Fruit fly (Drosophila melanogaster) whole organism, embryonic: ENCODE data around the gene Sps2.

Experiments
- Abd-B ChIP-seq: fragments of 200-800 bp; sonication (Bioruptor generic); optimal IDR thresholded peaks from 2 replicates; lab custom pipeline; 2018; ENCODE audit warnings: missing biosample characterization, mild to moderate bottlenecking, missing genetic modification characterization, moderate library complexity
- Adf1 ChIP-seq: fragments of 200-800 bp; sonication (Bioruptor generic); IDR thresholded peaks from 2 replicates; pipeline ENCODE4 v1.3.6; 2022; ENCODE audit warnings: missing biosample characterization, missing genetic modification characterization
- BtbVII ChIP-seq: fragments of 200-800 bp; sonication (Bioruptor generic); optimal IDR thresholded peaks from 3 replicates; lab custom pipeline; 2017; ENCODE audit warnings: missing biosample characterization, mild to moderate bottlenecking, missing genetic modification characterization
- CG10209 ChIP-seq: fragments of 200-800 bp; sonication (Bioruptor generic); optimal IDR thresholded peaks from 3 replicates; lab custom pipeline; 2017; ENCODE audit warnings: missing biosample characterization, mild to moderate bottlenecking, missing genetic modification characterization, missing genetic modification reagents
- CG11695 ChIP-seq: fragments of 200-800 bp; sonication (Bioruptor generic); IDR thresholded peaks from 3 replicates; pipeline ENCODE4 v1.3.6; 2022; ENCODE audit warnings: missing biosample characterization, missing genetic modification characterization
- CG1233 ChIP-seq: fragments of 200-800 bp; sonication (Bioruptor generic); optimal IDR thresholded peaks from 4 replicates; lab custom pipeline; 2018; ENCODE audit warnings: missing biosample characterization, mild to moderate bottlenecking, missing genetic modification characterization
- CG13296 ChIP-seq: fragments of 200-800 bp; sonication (Bioruptor generic); optimal IDR thresholded peaks from 3 replicates; lab custom pipeline; 2018; ENCODE audit warnings: missing biosample characterization, mild to moderate bottlenecking, missing genetic modification characterization
- CG13894 ChIP-seq: fragments of 200-800 bp; sonication (Bioruptor generic); optimal IDR thresholded peaks from 3 replicates; lab custom pipeline; 2018; ENCODE audit warnings: missing biosample characterization, mild to moderate bottlenecking, missing genetic modification characterization, moderate library complexity
- CG15514 ChIP-seq: fragments of 200-800 bp; sonication (Bioruptor generic); optimal IDR thresholded peaks from 3 replicates; lab custom pipeline; 2017; ENCODE audit warnings: missing biosample characterization, missing genetic modification characterization, mild to moderate bottlenecking, moderate library complexity, missing genetic modification reagents
- CG3065 ChIP-seq: fragments of 200-800 bp; sonication (Bioruptor generic); optimal IDR thresholded peaks from 2 replicates; lab custom pipeline; 2016; ENCODE audit warnings: missing biosample characterization, missing genetic modification characterization
- CG3281 ChIP-seq: fragments of 200-800 bp; sonication (Bioruptor generic); optimal IDR thresholded peaks from 3 replicates; lab custom pipeline; 2017; ENCODE audit warnings: missing biosample characterization, mild to moderate bottlenecking, missing genetic modification characterization
- CG3407 ChIP-seq: fragments of 200-800 bp; sonication (Bioruptor generic); optimal IDR thresholded peaks from 2 replicates; lab custom pipeline; 2018; ENCODE audit warnings: missing biosample characterization, mild to moderate bottlenecking, missing genetic modification characterization
- CG4707 ChIP-seq: fragments of 200-800 bp; sonication (Bioruptor generic); optimal IDR thresholded peaks from 2 replicates; lab custom pipeline; 2018; ENCODE audit warnings: missing biosample characterization, mild to moderate bottlenecking, missing genetic modification characterization, moderate library complexity
- CG5180 ChIP-seq: fragments of 200-800 bp; sonication (Bioruptor generic); optimal IDR thresholded peaks from 3 replicates; lab custom pipeline; 2017; ENCODE audit warnings: missing biosample characterization, missing genetic modification characterization, mild to moderate bottlenecking, moderate library complexity, missing genetic modification reagents
- CG6175 ChIP-seq: fragments of 200-800 bp; sonication (Bioruptor generic); IDR thresholded peaks from 3 replicates; pipeline ENCODE4 v1.3.6; 2022; ENCODE audit warnings: missing biosample characterization, missing genetic modification characterization
- CG6689 ChIP-seq: fragments of 200-800 bp; sonication (Bioruptor generic); IDR thresholded peaks from 2 replicates; pipeline ENCODE4 v1.3.6; 2022; ENCODE audit warnings: missing biosample characterization, missing genetic modification characterization
- CG7786 ChIP-seq: fragments of 200-800 bp; sonication (Bioruptor generic); optimal IDR thresholded peaks from 2 replicates; lab custom pipeline; 2016; ENCODE audit warnings: missing biosample characterization, missing genetic modification characterization
- CG8089 ChIP-seq: fragments of 200-800 bp; sonication (Bioruptor generic); optimal IDR thresholded peaks from 3 replicates; lab custom pipeline; 2016; ENCODE audit warnings: missing biosample characterization, missing genetic modification characterization
- CG8388 ChIP-seq: fragments of 200-800 bp; sonication (Bioruptor generic); optimal IDR thresholded peaks from 2 replicates; lab custom pipeline; 2019; ENCODE audit warnings: missing biosample characterization, mild to moderate bottlenecking, missing genetic modification characterization, moderate library complexity
- CG9215 ChIP-seq: fragments of 200-800 bp; sonication (Bioruptor generic); IDR thresholded peaks from 2 replicates; pipeline ENCODE4 v1.3.6; 2022; ENCODE audit warnings: missing biosample characterization, missing genetic modification characterization
- CG9797 ChIP-seq: fragments of 200-800 bp; sonication (Bioruptor generic); optimal IDR thresholded peaks from 3 replicates; lab custom pipeline; 2018; ENCODE audit warnings: missing biosample characterization, mild to moderate bottlenecking, missing genetic modification characterization
- CTCF ChIP-seq: fragments of 200-800 bp; sonication (Bioruptor generic); optimal IDR thresholded peaks from 2 replicates; lab custom pipeline; 2017; ENCODE audit warnings: missing biosample characterization, mild to moderate bottlenecking, missing genetic modification characterization, moderate library complexity
- Camta ChIP-seq: fragments of 200-800 bp; sonication (Bioruptor generic); optimal IDR thresholded peaks from 2 replicates; lab custom pipeline; 2016; ENCODE audit warnings: missing biosample characterization, missing genetic modification characterization
- D19A ChIP-seq: fragments of 200-800 bp; optimal IDR thresholded peaks from 3 replicates; lab custom pipeline; 2019; ENCODE audit warnings: missing biosample characterization, mild to moderate bottlenecking, missing genetic modification characterization, moderate library complexity
- Dip3 ChIP-seq: fragments of 200-800 bp; sonication (Bioruptor generic); optimal IDR thresholded peaks from 3 replicates; lab custom pipeline; 2016; ENCODE audit warnings: missing biosample characterization, missing genetic modification characterization
- E2f1 ChIP-seq: fragments of 200-800 bp; sonication (Bioruptor generic); IDR thresholded peaks from 2 replicates; pipeline ENCODE4 v1.3.6; 2022; ENCODE audit warnings: missing biosample characterization, missing genetic modification characterization
- Elba2 ChIP-seq: fragments of 200-800 bp; sonication (Bioruptor generic); optimal IDR thresholded peaks from 3 replicates; lab custom pipeline; 2016; ENCODE audit warnings: missing biosample characterization, missing genetic modification characterization
- Ets65A ChIP-seq: fragments of 200-800 bp; sonication (Bioruptor generic); peaks from one replicate; lab custom pipeline; 2016; ENCODE audit warnings: missing biosample characterization, missing genetic modification characterization
- HLH54F ChIP-seq: fragments of 200-800 bp; sonication (Bioruptor generic); optimal IDR thresholded peaks from 3 replicates; lab custom pipeline; 2016; ENCODE audit warnings: missing biosample characterization, missing genetic modification characterization
- Hmx ChIP-seq: fragments of 200-800 bp; sonication (Bioruptor generic); optimal IDR thresholded peaks from 2 replicates; lab custom pipeline; 2016; ENCODE audit warnings: missing biosample characterization, missing genetic modification characterization
- NC2β ChIP-seq: fragments of 200-800 bp; sonication (Bioruptor generic); optimal IDR thresholded peaks from 2 replicates; lab custom pipeline; 2016; ENCODE audit warnings: missing biosample characterization, missing genetic modification characterization
- Neu2 ChIP-seq: fragments of 200-800 bp; sonication (Bioruptor generic); optimal IDR thresholded peaks from 3 replicates; lab custom pipeline; 2016; ENCODE audit warnings: missing biosample characterization, missing genetic modification characterization, borderline replicate concordance
- NfI ChIP-seq: fragments of 200-800 bp; sonication (Bioruptor generic); optimal IDR thresholded peaks from 3 replicates; lab custom pipeline; 2018; ENCODE audit warnings: missing biosample characterization, mild to moderate bottlenecking, missing genetic modification characterization, moderate library complexity
- Optix ChIP-seq: fragments of 200-800 bp; sonication (Bioruptor generic); IDR thresholded peaks from 3 replicates; pipeline ENCODE4 v1.3.6; 2022; ENCODE audit warnings: missing biosample characterization, missing genetic modification characterization
- Scr ChIP-seq: fragments of 200-800 bp; sonication (Bioruptor generic); IDR thresholded peaks from 2 replicates; pipeline ENCODE4 v1.3.6; 2022; ENCODE audit warnings: missing biosample characterization, missing genetic modification characterization; ENCODE audit not compliant: partially characterized antibody
- Ssrp ChIP-seq: fragments of 200-800 bp; sonication (Bioruptor generic); optimal IDR thresholded peaks from 2 replicates; lab custom pipeline; 2018; ENCODE audit warnings: missing biosample characterization, mild to moderate bottlenecking, missing genetic modification characterization, moderate library complexity
- dm ChIP-seq: fragments of 200-800 bp; sonication (Bioruptor generic); optimal IDR thresholded peaks from 3 replicates; lab custom pipeline; 2016; ENCODE audit warnings: missing biosample characterization, missing genetic modification characterization
- dmrt99B ChIP-seq: fragments of 200-800 bp; sonication (Bioruptor generic); optimal IDR thresholded peaks from 2 replicates; lab custom pipeline; 2018; ENCODE audit warnings: missing biosample characterization, mild to moderate bottlenecking, missing genetic modification characterization, moderate library complexity
- fd96Cb ChIP-seq: fragments of 200-800 bp; sonication (Bioruptor generic); optimal IDR thresholded peaks from 2 replicates; lab custom pipeline; 2018; ENCODE audit warnings: missing biosample characterization, mild to moderate bottlenecking, missing genetic modification characterization, moderate library complexity
- h ChIP-seq: fragments of >200 bp; optimal IDR thresholded peaks from 2 replicates; lab custom pipeline; 2017
- lilli ChIP-seq: fragments of 200-800 bp; sonication (Bioruptor generic); optimal IDR thresholded peaks from 3 replicates; lab custom pipeline; 2016; ENCODE audit warnings: missing biosample characterization, missing genetic modification characterization
- nau ChIP-seq: fragments of 200-800 bp; sonication (Bioruptor generic); optimal IDR thresholded peaks from 3 replicates; lab custom pipeline; 2017; ENCODE audit warnings: missing biosample characterization, mild to moderate bottlenecking, missing genetic modification characterization, missing genetic modification reagents
- nmo ChIP-seq: fragments of 200-800 bp; sonication (Bioruptor generic); optimal IDR thresholded peaks from 2 replicates; lab custom pipeline; 2018; ENCODE audit warnings: missing biosample characterization, mild to moderate bottlenecking, missing genetic modification characterization, moderate library complexity
- prd ChIP-seq, 3 experiments: fragments of >200 bp in 2 of 3; fragments of 200-800 bp in 1 of 3; sonication (Bioruptor generic) in 1 of 3; optimal IDR thresholded peaks in 2 of 3; IDR thresholded peaks in 1 of 3; 2 replicates in 2 of 3; 3 replicates in 1 of 3; pipeline versions ENCODE4 v1.3.6 to Lab custom; 2017 to 2022; ENCODE audit warnings: missing biosample characterization in 1 of 3, missing genetic modification characterization in 1 of 3
- slbo ChIP-seq: fragments of 200-800 bp; sonication (Bioruptor generic); IDR thresholded peaks from 2 replicates; pipeline ENCODE4 v1.3.6; 2022; ENCODE audit warnings: missing biosample characterization, missing genetic modification characterization
- tgo ChIP-seq: fragments of 200-800 bp; sonication (Bioruptor generic); IDR thresholded peaks from 3 replicates; pipeline ENCODE4 v1.3.6; 2022; ENCODE audit warnings: missing biosample characterization, missing genetic modification characterization
- tx ChIP-seq: fragments of 200-800 bp; sonication (Bioruptor generic); optimal IDR thresholded peaks from 2 replicates; lab custom pipeline; 2016; ENCODE audit warnings: missing biosample characterization, missing genetic modification characterization
- zen ChIP-seq: fragments of 200-800 bp; sonication (Bioruptor generic); optimal IDR thresholded peaks from 3 replicates; lab custom pipeline; 2018; ENCODE audit warnings: missing biosample characterization, mild to moderate bottlenecking, missing genetic modification characterization, moderate library complexity
- zf30C ChIP-seq: fragments of 200-800 bp; sonication (Bioruptor generic); optimal IDR thresholded peaks from 3 replicates; lab custom pipeline; 2018; ENCODE audit warnings: missing biosample characterization, mild to moderate bottlenecking, missing genetic modification characterization
- zfh1 ChIP-seq: fragments of 200-800 bp; sonication (Bioruptor generic); IDR thresholded peaks from 3 replicates; pipeline ENCODE4 v1.3.6; 2022; ENCODE audit warnings: missing biosample characterization, missing genetic modification characterization

Sps2 gene

DNA sequence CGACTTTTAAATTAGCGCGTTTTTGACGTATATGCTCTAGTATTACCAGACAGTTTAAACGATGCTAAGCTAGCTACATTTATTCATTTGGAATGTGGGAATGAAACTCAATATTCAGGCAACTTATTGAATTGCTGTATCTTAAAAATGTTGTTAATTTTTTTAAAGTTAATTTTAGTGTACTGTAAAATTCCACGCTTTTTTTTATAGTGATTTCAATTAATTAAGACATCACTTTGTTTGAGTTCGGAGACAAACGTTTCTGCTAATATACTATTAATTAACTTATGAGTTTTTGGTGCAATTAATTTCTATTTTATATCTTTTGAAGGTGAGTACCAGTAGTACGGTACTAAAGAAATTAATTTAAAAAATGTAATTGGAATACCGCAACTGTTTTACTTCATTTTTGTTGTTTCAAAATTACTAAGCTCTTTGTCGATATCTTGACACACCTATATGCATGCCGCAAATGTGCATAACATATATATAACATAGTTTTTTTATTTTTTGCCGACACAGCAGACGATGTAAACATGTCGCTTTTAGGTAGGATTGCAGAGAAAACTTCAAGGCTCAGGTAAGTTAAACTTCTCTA is 43.9 kb downstream of the Sps2 start, which contains the start of the genes Cdk1 and mRpS7 (continued):
- TF ChIP-seq CG6689: peak; percentile 78; the same call in 1 of the 2 replicates
- TF ChIP-seq Scr (GFP tag; lab: Robert Waterston, UW): no peak
- TF ChIP-seq CG9215 (GFP tag; lab: Robert Waterston, UW): no peak
- TF ChIP-seq zf30C (GFP tag; lab: Kevin White, UChicago): no peak
- no peak for TF ChIP-seq CG6175 (GFP tag; lab: Robert Waterston, UW)
- peak; percentile 42 for TF ChIP-seq CG8089 (GFP tag; lab: Kevin White, UChicago)
- TF ChIP-seq Optix (GFP tag; lab: Robert Waterston, UW): no peak
- peak; percentile 53 for TF ChIP-seq Dip3
- TF ChIP-seq Adf1: 0 out of 2 replicates have a peak, but pooled peaks have one; percentile 16
- TF ChIP-seq lilli: peak; percentile 71
- TF ChIP-seq prd (optimal IDR thresholded peaks at IDR 0.05; lab: Kevin White, UChicago): no peak
- TF ChIP-seq prd (GFP tag; IDR thresholded peaks at IDR 0.05; lab: Robert Waterston, UW): peak; percentile 81
- TF ChIP-seq zen: peak; percentile 70
- peak; percentile 28 for TF ChIP-seq CG9797 (GFP tag; lab: Kevin White, UChicago)
- no peak for TF ChIP-seq CTCF
- TF ChIP-seq h (lab: Kevin White, UChicago): no peak
- TF ChIP-seq tx (GFP tag; lab: Kevin White, UChicago): peak; percentile 44
- TF ChIP-seq BtbVII (GFP tag; lab: Kevin White, UChicago): peak; percentile 28
- peak; percentile 54 for TF ChIP-seq CG13296 (GFP tag; lab: Kevin White, UChicago)
- TF ChIP-seq CG10209: peak; percentile 68
- peak; percentile 29 for TF ChIP-seq Elba2 (GFP tag; lab: Kevin White, UChicago)
- peak; percentile 47 for TF ChIP-seq CG7786
- peak; percentile 64 for TF ChIP-seq HLH54F (GFP tag; lab: Kevin White, UChicago)
- TF ChIP-seq Hmx (GFP tag; lab: Kevin White, UChicago): peak; percentile 37
- peak; percentile 12 for TF ChIP-seq nau
- TF ChIP-seq E2f1 (GFP tag; lab: Robert Waterston, UW): peak; percentile 56
- no peak for TF ChIP-seq Abd-B
- TF ChIP-seq dm (GFP tag; lab: Kevin White, UChicago): peak; percentile 43
- TF ChIP-seq Camta: peak; percentile 57
- TF ChIP-seq D19A (tag; lab: Kevin White, UChicago): peak; percentile 68
- TF ChIP-seq Ets65A (GFP tag; lab: Kevin White, UChicago): peak; percentile 85
- TF ChIP-seq CG3065 (GFP tag; lab: Kevin White, UChicago): no peak
- TF ChIP-seq CG5180: no peak
- TF ChIP-seq fd96Cb (tag; lab: Kevin White, UChicago): peak; percentile 77
- peak; percentile 61 for TF ChIP-seq tgo
- peak; percentile 78 for TF ChIP-seq dmrt99B (tag; lab: Kevin White, UChicago)
- TF ChIP-seq CG3407 (GFP tag; lab: Kevin White, UChicago): peak; percentile 44
- TF ChIP-seq CG8388 (GFP tag; lab: Kevin White, UChicago): peak; percentile 79
- TF ChIP-seq NfI: peak; percentile 76
- no peak for TF ChIP-seq Neu2 (GFP tag; lab: Kevin White, UChicago)
- TF ChIP-seq CG11695 (GFP tag; lab: Robert Waterston, UW): peak; percentile 70
- peak; percentile 75 for TF ChIP-seq CG3281
- TF ChIP-seq zfh1: peak; percentile 73
- peak; percentile 68 for TF ChIP-seq CG15514
- TF ChIP-seq CG1233: peak; percentile 66
- TF ChIP-seq nmo (GFP tag; lab: Kevin White, UChicago): peak; percentile 92
- TF ChIP-seq CG4707 (GFP tag; lab: Kevin White, UChicago): peak; percentile 12
- TF ChIP-seq Ssrp (tag; lab: Kevin White, UChicago): peak; percentile 75
- TF ChIP-seq NC2β (GFP tag; lab: Kevin White, UChicago): peak; percentile 31
- TF ChIP-seq CG13894 (tag; lab: Kevin White, UChicago): peak; percentile 47
- TF ChIP-seq slbo (GFP tag; lab: Robert Waterston, UW): peak; percentile 78
